Worm (Caenorhabditis elegans) whole organism, L2 larva: ENCODE results near the gene Y17G7B.8.

Source experiments
- nhr-12 ChIP-seq: fragments of 150-350 bp; optimal IDR thresholded peaks from 2 replicates; lab custom pipeline; 2014; ENCODE audit warnings: missing biosample characterization, missing genetic modification characterization
- nhr-21 ChIP-seq: fragments of 150-350 bp; optimal IDR thresholded peaks from 2 replicates; lab custom pipeline; 2014; ENCODE audit warnings: missing biosample characterization, missing genetic modification characterization

DNA sequence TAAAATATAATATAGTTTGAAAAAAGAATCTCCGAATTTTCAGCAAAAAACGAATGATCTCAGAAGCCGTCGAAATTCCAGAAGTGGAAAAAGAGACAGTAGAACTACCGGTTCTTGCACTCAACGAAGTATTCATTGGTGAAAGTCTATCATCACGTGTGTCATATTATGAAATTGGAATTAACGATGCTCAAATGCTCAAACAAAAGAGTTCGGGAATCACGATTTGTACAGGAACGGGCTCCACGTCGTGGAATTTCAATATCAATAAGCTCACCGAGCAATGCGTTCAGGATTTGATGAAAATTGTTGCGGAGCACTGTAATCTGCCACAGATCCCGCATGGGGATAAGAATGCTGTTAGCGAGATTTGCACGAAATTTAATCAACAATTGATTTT lies 30.8 kb upstream of the Y17G7B.8 start:
- TF ChIP-seq nhr-12 (no peak), nhr-21 (no peak)
